Worm (Caenorhabditis elegans) whole organism, L4/young adult: ENCODE results near the gene F07C3.9.
A peak's percentile ranks its signal among the peaks of the same experiment; 100 is the strongest.

Experiments used
- W03F9.2 ChIP-seq: fragments of 150-350 bp; optimal IDR thresholded peaks from 2 replicates; lab custom pipeline; 2014; ENCODE audit warnings: missing biosample characterization, missing genetic modification characterization
- dao-5 ChIP-seq: sonication (generic microtip); optimal IDR thresholded peaks from 2 replicates; lab custom pipeline; 2016; ENCODE audit warnings: missing genotype, missing genetic modification characterization, moderate library complexity, missing compliant biosample characterization
- him-1 ChIP-seq: sonication (generic microtip); optimal IDR thresholded peaks from 2 replicates; lab custom pipeline; 2016; ENCODE audit warnings: missing genotype, missing genetic modification reagents, missing genetic modification characterization, missing compliant biosample characterization

The F07C3.9 gene

DNA sequence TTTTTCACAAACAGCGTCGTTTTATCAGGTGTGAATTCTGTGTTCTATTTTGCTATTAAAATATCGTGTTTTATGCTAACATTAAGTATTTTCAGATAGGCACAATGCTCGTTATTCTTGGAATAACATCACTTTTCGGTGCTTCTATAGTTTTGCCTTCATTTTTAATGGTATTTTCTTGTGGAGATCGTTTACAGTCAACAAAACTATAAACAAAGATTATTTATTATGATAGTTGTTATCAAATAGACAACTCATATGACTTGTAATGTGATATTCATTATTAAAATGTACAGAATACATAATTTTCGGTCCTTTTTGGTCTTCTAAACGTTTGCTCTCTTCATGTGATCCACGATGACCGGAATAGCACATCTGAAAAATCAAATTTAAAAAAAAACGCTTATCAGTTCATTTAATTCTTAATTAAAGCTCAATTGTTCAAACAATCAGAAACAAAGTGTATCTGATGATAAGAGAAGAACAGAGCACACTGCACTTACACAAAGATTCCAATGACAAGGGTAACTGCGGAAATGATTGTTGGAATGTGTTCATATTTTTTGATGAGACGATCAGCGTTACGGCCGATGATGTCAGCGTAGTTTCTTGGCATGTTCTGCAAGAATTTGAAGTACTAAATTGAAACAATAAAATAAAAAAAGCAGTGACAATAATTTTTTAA, at the start of gene F07C3.9:
TSS of gene F07C3.9 (minus strand) at position 635 of the 685 bp plus-strand sequence.
- TF ChIP-seq him-1 (tag; lab: Kevin White, UChicago): no peak
- no peak for TF ChIP-seq dao-5 (tag; lab: Kevin White, UChicago)
- no peak for TF ChIP-seq W03F9.2

DNA sequence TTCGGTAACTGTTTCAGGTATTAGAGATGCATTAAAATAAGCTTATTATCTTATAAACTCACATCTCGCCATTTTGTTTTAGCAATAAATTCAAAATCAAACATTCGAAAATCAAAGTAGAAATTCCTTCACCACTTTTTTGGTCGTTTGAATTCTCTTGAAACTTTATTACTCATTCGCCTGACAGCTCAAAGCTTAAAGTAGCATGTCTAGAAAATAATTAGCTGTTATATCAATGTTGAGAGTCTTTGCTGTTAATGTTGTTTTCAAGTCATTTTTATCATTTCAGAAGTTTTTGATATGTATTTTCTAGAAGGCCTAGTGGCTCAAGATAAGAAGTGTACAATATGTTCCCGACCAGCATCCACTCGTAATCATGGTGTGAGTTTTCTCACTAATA, 48.6 kb upstream of the F07C3.9 start, which contains the start of gene nhr-39:
TSS of gene nhr-39 (plus strand) at position 301 of the 400 bp plus-strand sequence.
- TF ChIP-seq W03F9.2 (no peak), dao-5 (tag; lab: Kevin White, UChicago) (no peak), him-1 (tag; lab: Kevin White, UChicago) (no peak)

DNA sequence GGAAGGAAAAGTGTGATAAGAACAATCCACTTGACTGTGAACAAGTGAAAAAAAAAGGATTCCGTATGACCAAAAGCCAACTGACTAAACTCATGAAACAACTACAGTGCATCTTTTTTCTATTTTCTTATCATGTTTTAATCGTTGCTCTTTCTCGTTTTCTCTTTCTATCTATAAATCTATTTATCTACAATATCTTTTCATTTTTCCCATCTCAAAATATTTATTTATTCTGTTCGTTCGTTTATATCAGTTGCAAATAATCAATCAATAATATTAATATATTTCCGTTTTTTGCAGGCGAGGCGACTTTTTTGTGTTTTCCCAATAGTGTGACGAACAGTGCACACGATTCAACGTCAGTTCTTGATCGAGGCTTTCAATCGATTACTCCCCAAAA, 42.9 kb upstream of the F07C3.9 start, which contains the start of gene F44A2.5:
TSS of gene F44A2.5 (plus strand) at position 301 of the 400 bp plus-strand sequence.
- TF ChIP-seq him-1 (tag; lab: Kevin White, UChicago) (no peak), dao-5 (tag; lab: Kevin White, UChicago) (no peak), W03F9.2 (no peak)

DNA sequence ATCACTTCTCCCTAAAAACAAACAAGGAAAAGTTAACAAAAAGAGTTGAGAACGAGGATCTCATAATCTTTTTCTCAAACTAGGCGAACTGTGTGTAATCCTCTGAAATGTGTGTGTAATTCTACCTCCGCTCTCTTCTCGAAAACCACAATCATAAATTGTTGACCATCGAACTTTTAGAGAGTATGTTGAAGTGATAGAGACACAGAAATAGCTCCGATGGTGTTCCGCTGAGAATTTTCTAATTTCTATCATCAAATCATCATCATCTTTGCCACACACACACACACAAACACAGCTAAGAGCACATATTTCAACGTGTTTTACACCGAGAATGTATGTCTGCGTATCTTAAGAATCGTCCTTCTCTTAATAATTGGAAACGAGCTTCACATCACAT, 41.1 kb upstream of the F07C3.9 start:
- TF ChIP-seq dao-5 (tag; lab: Kevin White, UChicago): no peak
- TF ChIP-seq him-1 (tag; lab: Kevin White, UChicago): no peak
- TF ChIP-seq W03F9.2: no peak

DNA sequence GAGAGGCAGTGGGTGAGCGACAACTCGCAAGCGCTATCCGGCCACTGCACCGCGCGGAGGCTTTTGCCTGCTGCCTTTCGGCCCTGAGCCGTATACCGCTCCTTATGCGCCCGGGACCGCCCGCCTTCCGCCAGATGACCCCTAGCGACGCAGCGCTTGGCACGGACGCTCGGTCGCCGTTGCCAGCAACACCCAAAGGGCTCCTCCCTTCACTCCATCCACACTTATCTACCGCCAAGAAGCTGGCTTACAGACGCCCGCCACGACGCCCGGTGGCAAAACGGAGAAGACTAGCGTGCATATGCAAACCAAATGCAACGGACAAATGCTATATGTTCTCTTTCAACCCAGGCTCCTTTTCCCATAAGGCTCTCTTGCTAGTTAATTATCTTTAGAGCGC, 38.9 kb upstream of the F07C3.9 start:
- TF ChIP-seq dao-5 (tag; lab: Kevin White, UChicago) (no peak), W03F9.2 (no peak), him-1 (tag; lab: Kevin White, UChicago) (no peak)

DNA sequence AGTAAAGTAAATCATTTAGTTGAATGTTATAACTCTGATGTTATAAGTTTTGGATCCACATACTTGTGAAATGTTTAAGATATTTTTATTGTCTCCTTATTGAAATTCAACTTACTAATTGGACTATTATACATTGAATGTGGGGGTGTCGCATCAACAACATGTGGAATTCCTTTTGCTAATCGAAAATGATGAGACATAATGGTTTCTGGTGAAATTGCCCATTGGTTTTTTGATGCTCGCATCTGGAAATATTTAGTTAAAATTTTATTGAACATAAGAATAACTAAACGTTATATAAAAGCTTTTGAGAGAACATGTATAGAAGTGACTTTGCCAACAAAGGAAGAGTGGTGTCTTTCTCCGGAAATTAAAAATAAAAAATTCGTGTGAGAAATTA, 37.5 kb upstream of the F07C3.9 start, which contains the start of gene ZK682.7:
TSS of gene ZK682.7 (minus strand) at position 247 of the 400 bp plus-strand sequence.
- TF ChIP-seq him-1 (tag; lab: Kevin White, UChicago): no peak
- no peak for TF ChIP-seq dao-5 (tag; lab: Kevin White, UChicago)
- no peak for TF ChIP-seq W03F9.2

DNA sequence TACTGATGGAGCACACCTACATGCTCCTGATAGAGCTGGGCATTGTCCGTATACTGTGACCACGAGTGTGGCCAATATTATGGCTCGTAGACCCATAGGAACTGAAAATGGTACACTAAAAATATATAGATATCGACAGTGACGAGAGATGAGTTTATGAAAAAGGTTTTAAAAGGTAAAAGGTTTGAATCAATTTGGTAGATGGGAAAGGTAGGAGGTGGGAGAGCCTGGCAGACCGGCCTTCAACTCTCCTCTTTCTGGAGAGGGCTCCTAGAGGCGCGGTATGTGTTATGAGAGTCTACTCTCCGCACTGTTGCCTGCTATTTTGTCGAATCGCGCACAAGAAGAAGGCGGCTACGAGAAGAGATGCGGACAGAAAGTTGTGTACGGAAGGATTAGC, 33.0 kb upstream of the F07C3.9 start, which contains the start of gene lron-2:
TSS of gene lron-2 (minus strand) at position 101 of the 400 bp plus-strand sequence.
- TF ChIP-seq him-1 (tag; lab: Kevin White, UChicago): no peak
- no peak for TF ChIP-seq W03F9.2
- no peak for TF ChIP-seq dao-5 (tag; lab: Kevin White, UChicago)

DNA sequence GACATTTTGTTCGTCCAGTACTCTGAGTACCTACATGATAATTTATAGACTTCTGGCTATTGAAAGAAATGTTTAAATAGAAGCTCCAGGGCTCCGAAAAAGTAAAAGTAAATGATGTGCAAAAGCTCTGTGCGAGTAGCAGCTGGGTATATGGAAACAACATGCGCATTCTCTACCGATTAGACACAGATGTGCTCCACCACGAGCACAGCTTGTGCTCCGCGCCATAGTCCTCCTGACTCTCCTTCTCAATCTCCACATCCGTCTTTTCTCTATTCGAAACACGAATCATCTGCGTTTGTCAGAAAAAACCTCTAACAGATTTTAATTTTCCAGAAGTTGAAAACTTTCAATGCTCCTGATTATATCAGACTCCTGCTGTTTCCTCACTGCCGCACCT, 29.0 kb upstream of the F07C3.9 start:
- TF ChIP-seq dao-5 (tag; lab: Kevin White, UChicago): no peak
- TF ChIP-seq W03F9.2: no peak
- TF ChIP-seq him-1 (tag; lab: Kevin White, UChicago): no peak

DNA sequence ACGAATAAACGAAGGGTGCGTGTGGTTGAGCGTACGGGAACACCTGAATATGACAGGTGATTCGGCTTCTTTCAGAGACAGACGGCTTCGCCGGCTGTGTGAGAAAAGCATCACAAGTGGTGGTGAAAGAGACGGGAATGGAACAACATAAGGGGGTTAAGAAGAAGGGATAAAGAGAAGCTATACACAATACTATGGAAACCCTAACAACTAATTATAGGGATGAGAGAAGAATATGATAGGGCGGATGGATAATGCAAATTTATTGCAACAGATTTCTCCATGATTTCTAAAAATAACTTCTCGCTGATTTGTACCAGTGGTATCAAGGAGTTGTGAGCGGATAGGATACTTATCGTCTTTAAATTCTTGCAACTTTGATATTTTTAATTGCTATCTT, 27.7 kb upstream of the F07C3.9 start, which contains the start of gene hlh-10:
TSS of gene hlh-10 (minus strand) at position 101 of the 400 bp plus-strand sequence.
- TF ChIP-seq W03F9.2 (no peak), him-1 (tag; lab: Kevin White, UChicago) (no peak), dao-5 (tag; lab: Kevin White, UChicago) (no peak)

DNA sequence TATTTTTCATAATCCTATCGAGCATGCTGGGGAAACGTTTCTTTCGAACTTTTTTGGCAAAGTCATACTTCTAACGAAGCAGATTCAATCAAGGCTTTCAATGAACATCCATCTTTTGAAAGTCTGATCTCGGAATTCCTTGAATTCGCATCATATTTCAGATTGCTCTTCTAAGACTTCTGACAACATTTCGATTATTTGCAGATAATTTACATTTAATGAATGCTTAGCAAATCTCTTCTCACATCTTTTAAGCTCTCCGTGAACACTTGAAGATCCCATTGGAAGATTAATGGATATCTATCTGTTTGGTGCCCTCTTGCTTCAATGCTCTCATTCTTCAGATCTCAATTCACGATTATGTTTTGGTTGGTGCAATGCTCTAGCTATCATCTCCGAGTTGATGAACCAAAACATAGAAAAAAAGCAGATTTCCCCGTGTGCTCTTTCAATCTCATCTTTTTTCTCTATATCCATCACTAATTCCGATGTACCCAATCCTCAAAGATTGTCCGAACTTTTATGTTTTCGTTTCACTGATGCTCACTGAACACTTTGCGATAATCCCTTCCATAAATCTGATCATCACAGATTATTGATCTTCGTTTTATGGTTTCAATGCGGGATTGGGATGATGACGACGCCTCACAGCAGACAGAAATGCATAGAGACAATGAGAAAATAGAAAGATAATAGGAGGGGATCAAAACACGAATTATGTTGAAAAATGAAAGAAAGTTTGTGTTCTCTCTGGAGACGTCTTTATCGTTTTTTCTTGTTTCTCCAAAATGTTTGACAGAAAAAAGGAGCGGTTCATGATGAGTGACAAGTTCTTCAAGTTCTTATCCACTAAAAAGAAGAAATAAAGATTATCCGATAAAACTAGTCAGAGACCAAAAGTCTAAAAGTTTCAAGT, 19.9 kb upstream of the F07C3.9 start:
- TF ChIP-seq W03F9.2 (no peak), dao-5 (tag; lab: Kevin White, UChicago) (no peak), him-1 (tag; lab: Kevin White, UChicago) (no peak)

DNA sequence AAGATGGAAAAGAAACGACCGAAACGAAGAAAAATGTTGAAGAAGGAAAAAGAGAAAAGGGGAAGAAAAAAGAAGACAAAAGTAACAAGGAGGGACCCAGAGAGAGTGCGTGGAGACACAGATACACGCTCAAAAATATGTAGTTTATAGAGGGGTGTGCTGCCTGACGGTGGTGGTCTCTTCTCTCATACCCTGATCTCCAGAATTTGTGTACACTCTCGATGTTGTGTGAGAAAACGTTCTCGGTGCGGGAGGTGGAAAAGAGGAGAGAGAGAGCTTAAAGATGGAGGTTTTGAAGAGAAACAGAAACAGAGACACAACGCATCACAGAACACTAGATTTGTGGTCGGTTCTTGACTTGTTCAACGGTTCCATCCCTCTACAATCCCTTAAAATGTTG, 19.1 kb upstream of the F07C3.9 start:
- TF ChIP-seq him-1 (tag; lab: Kevin White, UChicago) (peak; percentile 55), dao-5 (tag; lab: Kevin White, UChicago) (no peak), W03F9.2 (no peak)

DNA sequence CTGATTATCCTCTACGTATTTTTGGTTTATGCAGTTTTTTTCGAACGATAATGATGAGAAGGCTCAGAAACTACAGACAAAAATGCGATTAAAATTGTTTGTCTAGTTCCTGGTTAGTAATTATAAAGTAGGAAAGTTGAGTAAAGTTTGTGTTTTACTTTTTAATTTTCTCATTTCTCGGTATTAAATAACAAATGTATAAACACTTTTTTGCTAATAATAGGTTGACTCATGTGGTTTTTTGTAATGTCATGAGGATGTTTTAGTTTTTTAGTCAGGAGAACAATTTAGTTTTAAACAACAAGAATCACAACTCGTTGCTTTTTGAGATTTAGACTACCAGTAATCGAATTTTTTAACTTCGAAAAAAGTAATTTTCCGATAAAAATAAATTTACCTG, 18.2 kb upstream of the F07C3.9 start:
- TF ChIP-seq W03F9.2 (no peak), dao-5 (tag; lab: Kevin White, UChicago) (no peak), him-1 (tag; lab: Kevin White, UChicago) (no peak)

DNA sequence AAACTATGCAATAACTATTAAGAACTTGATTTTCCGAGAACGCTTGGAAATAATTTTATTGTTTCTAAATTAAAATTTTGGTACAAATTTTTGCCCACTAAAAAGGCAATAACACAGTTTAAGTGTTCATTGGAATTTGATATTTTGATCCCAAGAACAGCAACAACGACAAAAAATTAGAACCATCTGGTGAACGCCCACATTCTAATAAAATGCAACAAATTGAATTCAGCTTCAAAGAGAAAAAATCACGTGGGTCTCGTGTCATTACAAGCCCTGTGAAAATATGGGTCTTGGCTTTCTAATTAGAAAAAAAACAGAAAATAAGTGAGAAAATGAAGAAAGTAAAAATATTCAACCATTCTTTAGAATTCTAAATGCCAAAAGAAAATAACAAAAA, 17.4 kb upstream of the F07C3.9 start:
- no peak for TF ChIP-seq W03F9.2
- no peak for TF ChIP-seq dao-5 (tag; lab: Kevin White, UChicago)
- no peak for TF ChIP-seq him-1 (tag; lab: Kevin White, UChicago)

DNA sequence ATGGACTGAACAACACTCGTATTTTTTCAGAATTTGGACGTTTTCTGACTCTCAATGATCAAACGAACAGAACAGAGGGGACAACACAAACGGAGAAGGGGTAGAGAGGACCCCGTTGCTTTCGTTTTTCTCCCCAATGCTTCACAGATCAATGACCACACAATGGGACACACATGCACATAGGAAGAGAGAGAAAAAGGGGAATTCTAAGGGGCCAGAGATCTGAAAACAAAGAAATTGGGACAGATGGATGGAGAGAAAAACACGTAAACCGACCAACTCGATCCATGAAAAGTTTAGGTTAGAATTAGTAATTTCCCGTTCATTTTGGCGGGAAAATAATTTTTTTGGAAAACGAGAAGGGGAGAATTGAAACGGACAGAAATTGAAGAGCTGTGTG, 16.0 kb upstream of the F07C3.9 start:
- TF ChIP-seq him-1 (tag; lab: Kevin White, UChicago): no peak
- TF ChIP-seq W03F9.2: no peak
- TF ChIP-seq dao-5 (tag; lab: Kevin White, UChicago): no peak
